Worm (Caenorhabditis elegans) whole organism, mixed stage, embryonic: ENCODE results near the gene F20D6.1.

Source experiments
- M03D4.4 ChIP-seq: sonication (generic microtip); optimal IDR thresholded peaks from 2 replicates; lab custom pipeline; 2017; ENCODE audit warnings: mild to moderate bottlenecking, missing genetic modification characterization, missing compliant biosample characterization
- bed-3 ChIP-seq: fragments of 200-800 bp; sonication (Bioruptor generic); optimal IDR thresholded peaks from 3 replicates; lab custom pipeline; 2018; ENCODE audit warnings: mild to moderate bottlenecking, missing genetic modification characterization, moderate library complexity, missing compliant biosample characterization
- blmp-1 ChIP-seq: fragments of 150-350 bp; optimal IDR thresholded peaks from 2 replicates; lab custom pipeline; 2014; ENCODE audit warnings: missing biosample characterization, missing genetic modification characterization
- ceh-39 ChIP-seq: fragments of 150-350 bp; optimal IDR thresholded peaks from 2 replicates; lab custom pipeline; 2014; ENCODE audit warnings: missing biosample characterization, missing genetic modification characterization
- ceh-43 ChIP-seq: fragments of 200-800 bp; sonication (Bioruptor generic); optimal IDR thresholded peaks from 2 replicates; lab custom pipeline; 2018; ENCODE audit warnings: mild to moderate bottlenecking, missing genetic modification characterization, moderate library complexity, missing compliant biosample characterization
- ceh-83 ChIP-seq: fragments of 200-800 bp; sonication (Bioruptor generic); optimal IDR thresholded peaks from 2 replicates; lab custom pipeline; 2018; ENCODE audit warnings: mild to moderate bottlenecking, missing genetic modification characterization, missing compliant biosample characterization
- ces-1 ChIP-seq: fragments of 150-350 bp; optimal IDR thresholded peaks from 2 replicates; lab custom pipeline; 2014; ENCODE audit warnings: missing biosample characterization, missing genetic modification reagents, missing genetic modification characterization
- cnd-1 ChIP-seq: fragments of 200-800 bp; sonication (Bioruptor generic); optimal IDR thresholded peaks from 2 replicates; lab custom pipeline; 2018; ENCODE audit warnings: mild to moderate bottlenecking, missing genetic modification characterization, missing compliant biosample characterization
- drap-1 ChIP-seq: fragments of 200-800 bp; sonication (Bioruptor generic); optimal IDR thresholded peaks from 3 replicates; lab custom pipeline; 2018; ENCODE audit warnings: mild to moderate bottlenecking, missing genetic modification characterization, missing compliant biosample characterization
- elt-1 ChIP-seq: sonication (generic microtip); optimal IDR thresholded peaks from 2 replicates; lab custom pipeline; 2017; ENCODE audit warnings: missing genetic modification characterization, mild to moderate bottlenecking, missing compliant biosample characterization, antibody characterized with exemption, moderate library complexity, borderline replicate concordance; ENCODE audit not compliant: insufficient read depth
- elt-3 ChIP-seq: fragments of 150-350 bp; optimal IDR thresholded peaks from 2 replicates; lab custom pipeline; 2014; ENCODE audit warnings: missing biosample characterization, missing genetic modification characterization
- flh-1 ChIP-seq: fragments of 200-800 bp; sonication (Bioruptor generic); optimal IDR thresholded peaks from 2 replicates; lab custom pipeline; 2018; ENCODE audit warnings: mild to moderate bottlenecking, missing genetic modification characterization, moderate library complexity, missing compliant biosample characterization
- ham-2 ChIP-seq: fragments of 200-800 bp; sonication (Bioruptor generic); optimal IDR thresholded peaks from 2 replicates; lab custom pipeline; 2018; ENCODE audit warnings: mild to moderate bottlenecking, missing genetic modification characterization, missing compliant biosample characterization
- hlh-1 ChIP-seq: fragments of 150-350 bp; optimal IDR thresholded peaks from 2 replicates; lab custom pipeline; 2014; ENCODE audit warnings: missing biosample characterization, missing genetic modification reagents, missing genetic modification characterization
- lin-13 ChIP-seq: fragments of 150-350 bp; optimal IDR thresholded peaks from 2 replicates; lab custom pipeline; 2014; ENCODE audit warnings: missing biosample characterization, missing genetic modification characterization
- lin-32 ChIP-seq: fragments of 200-800 bp; sonication (Bioruptor generic); optimal IDR thresholded peaks from 2 replicates; lab custom pipeline; 2018; ENCODE audit warnings: mild to moderate bottlenecking, missing genetic modification characterization, missing compliant biosample characterization
- lsy-2 ChIP-seq: fragments of 150-350 bp; optimal IDR thresholded peaks from 2 replicates; lab custom pipeline; 2014; ENCODE audit warnings: missing biosample characterization, missing genetic modification characterization
- mab-5 ChIP-seq: fragments of 150-350 bp; optimal IDR thresholded peaks from 2 replicates; lab custom pipeline; 2014; ENCODE audit warnings: missing biosample characterization, missing genetic modification characterization
- mep-1 ChIP-seq: fragments of 150-350 bp; optimal IDR thresholded peaks from 2 replicates; lab custom pipeline; 2017; ENCODE audit warnings: missing biosample characterization, missing genetic modification reagents, missing genetic modification characterization, inconsistent platforms
- mls-2 ChIP-seq: sonication (generic microtip); optimal IDR thresholded peaks from 2 replicates; lab custom pipeline; 2016; ENCODE audit warnings: mild to moderate bottlenecking, missing genetic modification characterization, moderate library complexity, missing compliant biosample characterization
- nhr-12 ChIP-seq: fragments of 150-350 bp; optimal IDR thresholded peaks from 2 replicates; lab custom pipeline; 2014; ENCODE audit warnings: missing biosample characterization, missing genetic modification characterization
- nhr-2 ChIP-seq: fragments of 150-350 bp; optimal IDR thresholded peaks from 2 replicates; lab custom pipeline; 2014; ENCODE audit warnings: missing biosample characterization, missing genetic modification characterization
- nhr-237 ChIP-seq: fragments of 150-350 bp; optimal IDR thresholded peaks from 2 replicates; lab custom pipeline; 2014; ENCODE audit warnings: missing biosample characterization, missing genetic modification characterization
- nhr-28 ChIP-seq: fragments of 150-350 bp; optimal IDR thresholded peaks from 2 replicates; lab custom pipeline; 2014; ENCODE audit warnings: missing biosample characterization, missing genetic modification characterization
- nhr-76 ChIP-seq: sonication (generic microtip); optimal IDR thresholded peaks from 2 replicates; lab custom pipeline; 2017; ENCODE audit warnings: missing biosample characterization, missing genetic modification characterization
- pha-4 ChIP-seq: fragments of 150-350 bp; optimal IDR thresholded peaks from 2 replicates; lab custom pipeline; 2018; ENCODE audit warnings: missing biosample characterization, missing genetic modification reagents, missing genetic modification characterization
- sem-2 ChIP-seq: fragments of 200-800 bp; sonication (Bioruptor generic); optimal IDR thresholded peaks from 2 replicates; lab custom pipeline; 2018; ENCODE audit warnings: mild to moderate bottlenecking, missing genetic modification characterization, missing compliant biosample characterization
- snpc-4 ChIP-seq: fragments of 150-350 bp; optimal IDR thresholded peaks from 2 replicates; lab custom pipeline; 2014; ENCODE audit warnings: missing biosample characterization, missing genetic modification characterization
- sptf-1 ChIP-seq: sonication (generic microtip); optimal IDR thresholded peaks from 2 replicates; lab custom pipeline; 2017; ENCODE audit warnings: mild to moderate bottlenecking, missing genetic modification characterization, moderate library complexity, missing compliant biosample characterization
- tbx-8 ChIP-seq: fragments of 200-800 bp; sonication (Bioruptor generic); optimal IDR thresholded peaks from 2 replicates; lab custom pipeline; 2018; ENCODE audit warnings: mild to moderate bottlenecking, missing genetic modification characterization, moderate library complexity, missing compliant biosample characterization
- unc-120 ChIP-seq: sonication (generic microtip); optimal IDR thresholded peaks from 2 replicates; lab custom pipeline; 2017; ENCODE audit warnings: missing genetic modification characterization, missing compliant biosample characterization; ENCODE audit not compliant: poor library complexity, severe bottlenecking
- unc-39 ChIP-seq: fragments of 150-350 bp; optimal IDR thresholded peaks from 2 replicates; lab custom pipeline; 2014; ENCODE audit warnings: missing biosample characterization, missing genetic modification characterization
- unc-62 ChIP-seq: fragments of 150-350 bp; optimal IDR thresholded peaks from 2 replicates; lab custom pipeline; 2014; ENCODE audit warnings: missing biosample characterization, missing genetic modification reagents, missing genetic modification characterization
- zip-8 ChIP-seq: fragments of 150-350 bp; optimal IDR thresholded peaks from 2 replicates; lab custom pipeline; 2014; ENCODE audit warnings: missing biosample characterization, missing genetic modification characterization
- ztf-11 ChIP-seq: fragments of 150-350 bp; optimal IDR thresholded peaks from 2 replicates; lab custom pipeline; 2014; ENCODE audit warnings: missing biosample characterization, missing genetic modification characterization

F20D6.1 gene

DNA sequence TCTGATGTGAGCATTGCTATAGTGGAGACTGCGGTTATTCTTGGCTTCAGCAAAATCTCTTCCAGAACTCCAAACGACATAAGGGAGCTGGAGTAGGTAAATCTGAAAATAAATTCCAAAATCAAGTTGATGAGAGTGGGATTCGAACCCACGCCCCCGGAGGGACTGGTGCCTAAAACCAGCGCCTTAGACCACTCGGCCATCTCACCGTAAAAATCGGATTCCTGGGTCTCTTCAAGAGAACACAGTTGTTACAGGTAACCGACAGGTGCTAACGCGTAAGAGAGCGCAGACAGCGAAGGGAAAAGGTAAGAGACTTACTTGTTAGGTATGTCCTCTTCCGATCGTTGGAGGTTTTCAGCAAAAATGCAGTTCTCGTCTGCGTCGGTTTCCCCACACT is 44.8 kb downstream of the F20D6.1 start:
- TF ChIP-seq unc-62 (GFP tag; lab: Kevin White, UChicago) = no peak
- TF ChIP-seq lin-32 = peak; percentile 18
- TF ChIP-seq elt-1 = no peak
- TF ChIP-seq nhr-237 (tag; lab: Kevin White, UChicago) = no peak
- no peak for TF ChIP-seq ceh-39 (tag; lab: Kevin White, UChicago)
- no peak for TF ChIP-seq unc-39 (tag; lab: Kevin White, UChicago)
- peak; percentile 45 for TF ChIP-seq ham-2 (GFP tag; lab: Kevin White, UChicago)
- no peak for TF ChIP-seq zip-8
- no peak for TF ChIP-seq lsy-2 (tag; lab: Kevin White, UChicago)
- no peak for TF ChIP-seq pha-4 (tag; lab: Kevin White, UChicago)
- peak; percentile 57 for TF ChIP-seq M03D4.4 (tag; lab: Kevin White, UChicago)
- TF ChIP-seq nhr-28 (tag; lab: Kevin White, UChicago) = no peak
- TF ChIP-seq nhr-2 (tag; lab: Kevin White, UChicago) = no peak
- TF ChIP-seq snpc-4 (tag; lab: Kevin White, UChicago) = no peak
- TF ChIP-seq elt-3 (tag; lab: Kevin White, UChicago) = no peak
- no peak for TF ChIP-seq mls-2 (tag; lab: Kevin White, UChicago)
- TF ChIP-seq bed-3 = no peak
- no peak for TF ChIP-seq blmp-1 (tag; lab: Kevin White, UChicago)
- TF ChIP-seq mab-5 (tag; lab: Kevin White, UChicago) = no peak
- TF ChIP-seq hlh-1 (tag; lab: Kevin White, UChicago) = peak; percentile 71
- TF ChIP-seq nhr-12 = no peak
- no peak for TF ChIP-seq flh-1 (GFP tag; lab: Kevin White, UChicago)
- TF ChIP-seq cnd-1 = peak; percentile 46
- no peak for TF ChIP-seq sptf-1 (tag; lab: Kevin White, UChicago)
- peak; percentile 45 for TF ChIP-seq drap-1 (GFP tag; lab: Kevin White, UChicago)
- TF ChIP-seq lin-13 (tag; lab: Kevin White, UChicago) = no peak
- TF ChIP-seq sem-2 (GFP tag; lab: Kevin White, UChicago) = no peak
- no peak for TF ChIP-seq tbx-8 (GFP tag; lab: Kevin White, UChicago)
- no peak for TF ChIP-seq unc-120 (tag; lab: Kevin White, UChicago)
- TF ChIP-seq nhr-76 (tag; lab: Kevin White, UChicago) = no peak
- no peak for TF ChIP-seq mep-1 (tag; lab: Kevin White, UChicago)
- TF ChIP-seq ceh-83 (GFP tag; lab: Kevin White, UChicago) = peak; percentile 74
- TF ChIP-seq ces-1 (GFP tag; lab: Kevin White, UChicago) = no peak
- no peak for TF ChIP-seq ztf-11 (tag; lab: Kevin White, UChicago)
- TF ChIP-seq ceh-43 (GFP tag; lab: Kevin White, UChicago) = no peak

- no peak for TF ChIP-seq mep-1 (tag; lab: Kevin White, UChicago)
- TF ChIP-seq nhr-2 (tag; lab: Kevin White, UChicago) = no peak
- no peak for TF ChIP-seq ztf-11 (tag; lab: Kevin White, UChicago)
- no peak for TF ChIP-seq cnd-1
- TF ChIP-seq lsy-2 (tag; lab: Kevin White, UChicago) = no peak
- no peak for TF ChIP-seq bed-3
- no peak for TF ChIP-seq snpc-4 (tag; lab: Kevin White, UChicago)
- no peak for TF ChIP-seq lin-13 (tag; lab: Kevin White, UChicago)
- no peak for TF ChIP-seq sem-2 (GFP tag; lab: Kevin White, UChicago)
- no peak for TF ChIP-seq nhr-237 (tag; lab: Kevin White, UChicago)
- no peak for TF ChIP-seq ceh-39 (tag; lab: Kevin White, UChicago)
- no peak for TF ChIP-seq nhr-76 (tag; lab: Kevin White, UChicago)
- no peak for TF ChIP-seq drap-1 (GFP tag; lab: Kevin White, UChicago)
- TF ChIP-seq pha-4 (tag; lab: Kevin White, UChicago) = no peak
- no peak for TF ChIP-seq mab-5 (tag; lab: Kevin White, UChicago)
Measured at ce11 chrV:8238290-8238689, 47.8 kb downstream of the F20D6.1 start, which contains the start of gene rol-3. rol-3 (minus strand) TSS chrV:8238409.

DNA sequence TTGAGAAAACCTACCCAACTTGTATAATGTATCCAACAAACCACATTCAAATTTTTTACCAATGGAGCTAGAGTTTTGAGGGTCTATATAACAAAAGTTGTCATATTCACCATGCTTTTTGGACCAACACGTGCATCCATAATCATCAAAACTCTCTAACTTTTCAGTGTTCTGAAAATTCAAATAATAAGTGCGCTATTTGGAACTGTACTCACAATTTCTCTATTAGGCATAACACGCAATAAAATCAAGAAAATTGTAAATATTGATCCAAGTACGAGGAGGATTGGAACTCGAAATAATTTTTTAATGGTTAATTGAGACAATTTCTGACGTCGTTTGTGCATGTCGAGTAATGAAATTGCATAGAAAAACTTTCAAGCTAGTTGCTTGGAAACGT is 49.4 kb downstream of the F20D6.1 start, which contains the start of gene C16D9.3:
TSS of gene C16D9.3 (minus strand) at position 101 of the 400 bp plus-strand sequence.
- TF ChIP-seq drap-1 (GFP tag; lab: Kevin White, UChicago) (no peak), snpc-4 (tag; lab: Kevin White, UChicago) (no peak), mls-2 (tag; lab: Kevin White, UChicago) (no peak), ham-2 (GFP tag; lab: Kevin White, UChicago) (no peak), nhr-76 (tag; lab: Kevin White, UChicago) (no peak), ces-1 (GFP tag; lab: Kevin White, UChicago) (no peak), hlh-1 (tag; lab: Kevin White, UChicago) (no peak), sptf-1 (tag; lab: Kevin White, UChicago) (no peak), cnd-1 (no peak), ceh-39 (tag; lab: Kevin White, UChicago) (no peak), nhr-237 (tag; lab: Kevin White, UChicago) (no peak), ceh-83 (GFP tag; lab: Kevin White, UChicago) (no peak), nhr-2 (tag; lab: Kevin White, UChicago) (no peak)
